Fruit fly (Drosophila melanogaster) whole organism, embryonic: ENCODE data around the gene Col4a1.

Experiments
- B-H2 ChIP-seq: fragments of 200-800 bp; sonication (Bioruptor generic); optimal IDR thresholded peaks from 2 replicates; lab custom pipeline; 2018; ENCODE audit warnings: missing biosample characterization, mild to moderate bottlenecking, missing genetic modification characterization
- BtbVII ChIP-seq: fragments of 200-800 bp; sonication (Bioruptor generic); optimal IDR thresholded peaks from 3 replicates; lab custom pipeline; 2017; ENCODE audit warnings: missing biosample characterization, mild to moderate bottlenecking, missing genetic modification characterization
- CG10267 ChIP-seq: fragments of 200-800 bp; sonication (Bioruptor generic); optimal IDR thresholded peaks from 2 replicates; lab custom pipeline; 2018; ENCODE audit warnings: missing biosample characterization, mild to moderate bottlenecking, missing genetic modification characterization, moderate library complexity
- CG11247 ChIP-seq: fragments of 200-800 bp; sonication (Bioruptor generic); IDR thresholded peaks from 2 replicates; pipeline ENCODE4 v1.3.6; 2022; ENCODE audit warnings: missing biosample characterization, missing genetic modification characterization
- CG11398 ChIP-seq: fragments of 200-800 bp; sonication (Bioruptor generic); optimal IDR thresholded peaks from 2 replicates; lab custom pipeline; 2016; ENCODE audit warnings: missing biosample characterization, missing genetic modification characterization
- CG12104 ChIP-seq: fragments of 200-800 bp; sonication (Bioruptor generic); optimal IDR thresholded peaks from 3 replicates; lab custom pipeline; 2016; ENCODE audit warnings: missing biosample characterization, missing genetic modification characterization
- CG12391 ChIP-seq: fragments of 200-800 bp; sonication (Bioruptor generic); optimal IDR thresholded peaks from 3 replicates; lab custom pipeline; 2018; ENCODE audit warnings: missing biosample characterization, mild to moderate bottlenecking, missing genetic modification characterization, moderate library complexity
- CG13296 ChIP-seq: fragments of 200-800 bp; sonication (Bioruptor generic); optimal IDR thresholded peaks from 3 replicates; lab custom pipeline; 2018; ENCODE audit warnings: missing biosample characterization, mild to moderate bottlenecking, missing genetic modification characterization
- CG17359 ChIP-seq: fragments of 200-800 bp; sonication (Bioruptor generic); optimal IDR thresholded peaks from 3 replicates; lab custom pipeline; 2018; ENCODE audit warnings: missing biosample characterization, mild to moderate bottlenecking, missing genetic modification characterization, moderate library complexity
- CG17361 ChIP-seq: fragments of 200-800 bp; sonication (Bioruptor generic); IDR thresholded peaks from 3 replicates; pipeline ENCODE4 v1.3.6; 2022; ENCODE audit warnings: missing biosample characterization, missing genetic modification characterization
- CG4854 ChIP-seq: fragments of 200-800 bp; sonication (Bioruptor generic); optimal IDR thresholded peaks from 2 replicates; lab custom pipeline; 2016; ENCODE audit warnings: missing biosample characterization, missing genetic modification characterization, inconsistent platforms
- CG8290 ChIP-seq, 3 experiments: fragments of 200-800 bp; sonication (Bioruptor generic); optimal IDR thresholded peaks; 2 replicates each; lab custom pipeline; 2016 to 2019; ENCODE audit warnings: missing biosample characterization in 3 of 3, missing genetic modification characterization in 3 of 3, mild to moderate bottlenecking in 2 of 3, moderate library complexity in 1 of 3
- CG8478 ChIP-seq: fragments of >200 bp; optimal IDR thresholded peaks from 2 replicates; lab custom pipeline; 2018
- CG8765 ChIP-seq: fragments of 200-800 bp; sonication (Bioruptor generic); IDR thresholded peaks from 2 replicates; pipeline ENCODE4 v1.3.6; 2022; ENCODE audit warnings: missing biosample characterization, missing genetic modification characterization
- Dek ChIP-seq: fragments of 200-800 bp; sonication (Bioruptor generic); optimal IDR thresholded peaks from 3 replicates; lab custom pipeline; 2019; ENCODE audit warnings: missing biosample characterization, mild to moderate bottlenecking, missing genetic modification characterization, moderate library complexity
- Fer1 ChIP-seq: fragments of 200-800 bp; sonication (Bioruptor generic); optimal IDR thresholded peaks from 2 replicates; lab custom pipeline; 2017; ENCODE audit warnings: missing biosample characterization, mild to moderate bottlenecking, missing genetic modification characterization
- Hey ChIP-seq: fragments of 200-800 bp; sonication (Bioruptor generic); optimal IDR thresholded peaks from 3 replicates; lab custom pipeline; 2018; ENCODE audit warnings: missing biosample characterization, mild to moderate bottlenecking, missing genetic modification characterization
- Hmr ChIP-seq: fragments of 200-800 bp; sonication (Bioruptor generic); optimal IDR thresholded peaks from 3 replicates; lab custom pipeline; 2017; ENCODE audit warnings: mild to moderate bottlenecking, missing biosample characterization, missing genetic modification reagents, missing genetic modification characterization
- Hmx ChIP-seq: fragments of 200-800 bp; sonication (Bioruptor generic); optimal IDR thresholded peaks from 2 replicates; lab custom pipeline; 2016; ENCODE audit warnings: missing biosample characterization, missing genetic modification characterization
- Hr51 ChIP-seq, 2 experiments: fragments of 200-800 bp; sonication (Bioruptor generic); optimal IDR thresholded peaks; 2 replicates in 1 of 2; 3 replicates in 1 of 2; lab custom pipeline; 2016 to 2018; ENCODE audit warnings: missing biosample characterization in 2 of 2, missing genetic modification characterization in 2 of 2, mild to moderate bottlenecking in 1 of 2, moderate library complexity in 1 of 2
- Meics ChIP-seq: fragments of 200-800 bp; sonication (Bioruptor generic); optimal IDR thresholded peaks from 2 replicates; lab custom pipeline; 2017; ENCODE audit warnings: missing biosample characterization, mild to moderate bottlenecking, missing genetic modification characterization
- Optix ChIP-seq: fragments of 200-800 bp; sonication (Bioruptor generic); IDR thresholded peaks from 3 replicates; pipeline ENCODE4 v1.3.6; 2022; ENCODE audit warnings: missing biosample characterization, missing genetic modification characterization
- Poxn ChIP-seq: fragments of 200-800 bp; sonication (Bioruptor generic); IDR thresholded peaks from 2 replicates; pipeline ENCODE4 v1.3.6; 2022; ENCODE audit warnings: missing biosample characterization, missing genetic modification characterization
- Trl ChIP-seq, 3 experiments: fragments of >200 bp in 2 of 3; fragments of 200-800 bp in 1 of 3; sonication (Bioruptor generic) in 1 of 3; optimal IDR thresholded peaks; 2 replicates in 1 of 3; 3 replicates in 2 of 3; lab custom pipeline; 2016 to 2017; ENCODE audit warnings: missing biosample characterization in 1 of 3, missing genetic modification characterization in 1 of 3
- bowl ChIP-seq: fragments of 200-800 bp; sonication (Bioruptor generic); IDR thresholded peaks from 2 replicates; pipeline ENCODE4 v1.3.6; 2022; ENCODE audit warnings: missing biosample characterization, missing genetic modification characterization
- cad ChIP-seq: fragments of >200 bp; optimal IDR thresholded peaks from 2 replicates; lab custom pipeline; 2017; ENCODE audit warnings: missing biosample characterization, missing genetic modification characterization
- caup ChIP-seq: fragments of 200-800 bp; sonication (Bioruptor generic); optimal IDR thresholded peaks from 3 replicates; lab custom pipeline; 2017; ENCODE audit warnings: missing biosample characterization, mild to moderate bottlenecking, missing genetic modification characterization, moderate library complexity; ENCODE audit not compliant: severe bottlenecking
- cg ChIP-seq: fragments of 200-800 bp; sonication (Bioruptor generic); optimal IDR thresholded peaks from 3 replicates; lab custom pipeline; 2019; ENCODE audit warnings: missing biosample characterization, mild to moderate bottlenecking, missing genetic modification characterization, moderate library complexity
- chn ChIP-seq: fragments of 200-800 bp; sonication (Bioruptor generic); optimal IDR thresholded peaks from 2 replicates; lab custom pipeline; 2016; ENCODE audit warnings: missing biosample characterization, missing genetic modification characterization
- corto ChIP-seq: fragments of 200-800 bp; sonication (Bioruptor generic); optimal IDR thresholded peaks from 2 replicates; lab custom pipeline; 2016; ENCODE audit warnings: missing biosample characterization, mild to moderate bottlenecking, missing genetic modification characterization, moderate library complexity
- disco-r ChIP-seq: fragments of 200-800 bp; sonication (Bioruptor generic); optimal IDR thresholded peaks from 2 replicates; lab custom pipeline; 2016; ENCODE audit warnings: missing biosample characterization, missing genetic modification characterization
- dysf ChIP-seq: fragments of 200-800 bp; sonication (Bioruptor generic); IDR thresholded peaks from 3 replicates; pipeline ENCODE4 v1.3.6; 2022; ENCODE audit warnings: missing biosample characterization, missing genetic modification characterization
- gsb-n ChIP-seq: fragments of 200-800 bp; sonication (Bioruptor generic); optimal IDR thresholded peaks from 3 replicates; lab custom pipeline; 2018; ENCODE audit warnings: missing biosample characterization, mild to moderate bottlenecking, missing genetic modification characterization
- her ChIP-seq: fragments of 200-800 bp; sonication (Bioruptor generic); optimal IDR thresholded peaks from 2 replicates; lab custom pipeline; 2016; ENCODE audit warnings: missing biosample characterization, missing genetic modification characterization
- jumu ChIP-seq: fragments of 200-800 bp; sonication (Bioruptor generic); optimal IDR thresholded peaks from 3 replicates; lab custom pipeline; 2016; ENCODE audit warnings: missing biosample characterization, missing genetic modification characterization
- nerfin-1 ChIP-seq: fragments of 200-800 bp; sonication (Bioruptor generic); optimal IDR thresholded peaks from 3 replicates; lab custom pipeline; 2019; ENCODE audit warnings: missing biosample characterization, mild to moderate bottlenecking, missing genetic modification characterization, moderate library complexity
- nom ChIP-seq: fragments of 200-800 bp; sonication (Bioruptor generic); optimal IDR thresholded peaks from 2 replicates; lab custom pipeline; 2017; ENCODE audit warnings: missing biosample characterization, missing genetic modification characterization, mild to moderate bottlenecking, moderate library complexity, missing genetic modification reagents
- pan ChIP-seq, 4 experiments: fragments of >200 bp in 3 of 4; fragments of 200-800 bp in 1 of 4; sonication (Bioruptor generic) in 1 of 4; optimal IDR thresholded peaks in 3 of 4; IDR thresholded peaks in 1 of 4; 2 replicates each; pipeline versions ENCODE4 v1.3.6 to Lab custom; 2017 to 2022; ENCODE audit warnings: missing biosample characterization in 2 of 4, missing genetic modification characterization in 2 of 4, mixed read lengths in 1 of 4
- sens ChIP-seq: fragments of 200-800 bp; sonication (Bioruptor generic); peaks from one replicate; lab custom pipeline; 2016; ENCODE audit warnings: missing biosample characterization, missing genetic modification characterization
- sim ChIP-seq: fragments of 200-800 bp; sonication (Bioruptor generic); IDR thresholded peaks from 2 replicates; pipeline ENCODE4 v1.3.6; 2022; ENCODE audit warnings: missing biosample characterization, missing genetic modification characterization
- slbo ChIP-seq: fragments of 200-800 bp; sonication (Bioruptor generic); IDR thresholded peaks from 2 replicates; pipeline ENCODE4 v1.3.6; 2022; ENCODE audit warnings: missing biosample characterization, missing genetic modification characterization
- slou ChIP-seq: fragments of 200-800 bp; sonication (Bioruptor generic); optimal IDR thresholded peaks from 3 replicates; lab custom pipeline; 2016; ENCODE audit warnings: missing biosample characterization, missing genetic modification characterization
- tgo ChIP-seq: fragments of 200-800 bp; sonication (Bioruptor generic); IDR thresholded peaks from 3 replicates; pipeline ENCODE4 v1.3.6; 2022; ENCODE audit warnings: missing biosample characterization, missing genetic modification characterization
- tin ChIP-seq: fragments of 200-800 bp; sonication (Bioruptor generic); optimal IDR thresholded peaks from 3 replicates; lab custom pipeline; 2016; ENCODE audit warnings: missing biosample characterization, missing genetic modification characterization
- unpg ChIP-seq: fragments of 200-800 bp; sonication (Bioruptor generic); optimal IDR thresholded peaks from 3 replicates; lab custom pipeline; 2018; ENCODE audit warnings: missing biosample characterization, mild to moderate bottlenecking, missing genetic modification characterization, moderate library complexity
- vnd ChIP-seq: fragments of 200-800 bp; sonication (Bioruptor generic); IDR thresholded peaks from 3 replicates; pipeline ENCODE4 v1.3.6; 2022; ENCODE audit warnings: missing biosample characterization, missing genetic modification characterization; ENCODE audit not compliant: partially characterized antibody
- vvl ChIP-seq: fragments of 200-800 bp; sonication (Bioruptor generic); IDR thresholded peaks from 2 replicates; pipeline ENCODE4 v1.3.6; 2022; ENCODE audit warnings: missing biosample characterization, missing genetic modification characterization
- zen ChIP-seq: fragments of 200-800 bp; sonication (Bioruptor generic); optimal IDR thresholded peaks from 3 replicates; lab custom pipeline; 2018; ENCODE audit warnings: missing biosample characterization, mild to moderate bottlenecking, missing genetic modification characterization, moderate library complexity

Gene Col4a1

DNA sequence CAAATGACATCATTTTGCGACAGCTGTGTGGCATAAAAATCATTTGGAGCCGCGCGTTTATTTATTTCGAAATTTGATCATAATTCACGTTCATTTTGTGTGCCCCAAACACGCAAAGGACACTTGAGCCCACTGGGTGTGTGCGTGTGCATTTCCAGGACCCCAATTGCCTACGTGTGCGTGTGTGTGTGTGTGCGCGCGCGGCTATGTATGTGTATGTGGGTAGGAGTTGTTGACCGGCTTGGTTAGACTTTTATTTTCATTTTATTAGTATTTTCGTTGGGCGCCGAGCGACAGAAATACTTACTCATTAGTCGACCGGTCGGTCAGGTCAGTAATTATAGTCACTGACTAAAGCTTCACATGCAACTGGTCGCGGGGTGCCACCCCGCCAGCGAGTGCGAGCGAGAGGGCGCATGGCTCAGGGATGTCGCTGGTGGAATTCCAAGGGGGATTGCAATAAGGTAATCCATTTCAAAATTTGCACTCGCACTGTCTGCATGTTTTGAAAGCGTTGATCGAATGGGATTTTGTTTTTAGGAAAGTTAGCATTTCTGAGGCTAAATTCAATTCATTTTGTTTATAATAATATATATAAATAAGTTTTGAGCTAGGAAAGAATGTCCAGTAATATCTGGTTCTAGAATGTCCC, 14.2 kb downstream of the Col4a1 start (continued):
- TF ChIP-seq CG4854 (GFP tag; lab: Kevin White, UChicago) = no peak
- no peak for TF ChIP-seq CG10267 (tag; lab: Kevin White, UChicago)
- peak; percentile 38 for TF ChIP-seq slou (GFP tag; lab: Kevin White, UChicago)
- TF ChIP-seq zen (tag; lab: Kevin White, UChicago) = no peak
- peak; percentile 19 for TF ChIP-seq CG12104 (GFP tag; lab: Kevin White, UChicago)
- peak; percentile 7 for TF ChIP-seq CG13296 (GFP tag; lab: Kevin White, UChicago)
- TF ChIP-seq jumu (GFP tag; lab: Kevin White, UChicago) = no peak
- no peak for TF ChIP-seq B-H2 (GFP tag; lab: Kevin White, UChicago)
- no peak for TF ChIP-seq her (GFP tag; lab: Kevin White, UChicago)
- peak; percentile 17 for TF ChIP-seq Fer1 (GFP tag; lab: Kevin White, UChicago)
- TF ChIP-seq corto (GFP tag; lab: Kevin White, UChicago) = peak; percentile 25
- peak; percentile 67 for TF ChIP-seq nerfin-1 (tag; lab: Kevin White, UChicago)
- peak; percentile 20 for TF ChIP-seq gsb-n (tag; lab: Kevin White, UChicago)
- TF ChIP-seq CG12391 = peak; percentile 31
- peak; percentile 28 for TF ChIP-seq tin (GFP tag; lab: Kevin White, UChicago)
- TF ChIP-seq chn = peak; percentile 26
- peak; percentile 44; the same call in 1 of the 3 replicates for TF ChIP-seq Optix
- peak; percentile 87 for TF ChIP-seq cg (GFP tag; lab: Kevin White, UChicago)
- TF ChIP-seq CG8290 (GFP tag; optimal IDR thresholded peaks at IDR 0.05; lab: Kevin White, UChicago) = no peak
- peak in 1 of 2 experiments; percentile 73 for TF ChIP-seq CG8290 (tag; optimal IDR thresholded peaks at IDR 0.05; lab: Kevin White, UChicago)
- peak in 1 of 2 experiments; percentile 45 for TF ChIP-seq Hr51 (GFP tag; optimal IDR thresholded peaks at IDR 0.05; lab: Kevin White, UChicago)
- peak; percentile 40 for TF ChIP-seq Hmr (GFP tag; lab: Kevin White, UChicago)
- TF ChIP-seq CG11247 (GFP tag; lab: Robert Waterston, UW) = peak; percentile 32; the same call in 1 of the 2 replicates
- TF ChIP-seq dysf (GFP tag; lab: Robert Waterston, UW) = peak; percentile 62; the same call in 2 of the 3 replicates
- TF ChIP-seq CG17359 (tag; lab: Kevin White, UChicago) = peak; percentile 46
- TF ChIP-seq Dek (tag; lab: Kevin White, UChicago) = no peak
- TF ChIP-seq sens (GFP tag; lab: Kevin White, UChicago) = peak; percentile 47
- peak; percentile 49 for TF ChIP-seq BtbVII (GFP tag; lab: Kevin White, UChicago)
- TF ChIP-seq Hey (tag; lab: Kevin White, UChicago) = no peak
- peak; percentile 49; the same call in 2 of the 3 replicates for TF ChIP-seq tgo
- TF ChIP-seq vnd (GFP tag; lab: Robert Waterston, UW) = no peak
- no peak for TF ChIP-seq bowl (GFP tag; lab: Robert Waterston, UW)
- TF ChIP-seq CG8478 (lab: Kevin White, UChicago) = no peak
- no peak for TF ChIP-seq pan (optimal IDR thresholded peaks at IDR 0.05; lab: Kevin White, UChicago)
- TF ChIP-seq pan (GFP tag; optimal IDR thresholded peaks at IDR 0.05 in 1 of 2, IDR thresholded peaks at IDR 0.05 in 1 of 2) = peak in 1 of 2 experiments; percentile 62
- TF ChIP-seq disco-r (GFP tag; lab: Kevin White, UChicago) = no peak
- no peak for TF ChIP-seq Trl (optimal IDR thresholded peaks at IDR 0.05; lab: Kevin White, UChicago)
- TF ChIP-seq Trl (GFP tag; optimal IDR thresholded peaks at IDR 0.05; lab: Kevin White, UChicago) = peak; percentile 46
- TF ChIP-seq unpg (GFP tag; lab: Kevin White, UChicago) = peak; percentile 31
- TF ChIP-seq caup (GFP tag; lab: Kevin White, UChicago) = peak; percentile 9
- no peak for TF ChIP-seq Poxn
- no peak for TF ChIP-seq CG8765 (GFP tag; lab: Robert Waterston, UW)
- TF ChIP-seq vvl (GFP tag; lab: Robert Waterston, UW) = peak; percentile 20; the same call in 1 of the 2 replicates
- no peak for TF ChIP-seq CG11398 (GFP tag; lab: Kevin White, UChicago)
- TF ChIP-seq slbo (GFP tag; lab: Robert Waterston, UW) = peak; percentile 78
- TF ChIP-seq cad (GFP tag; lab: Kevin White, UChicago) = no peak
- TF ChIP-seq sim (GFP tag; lab: Robert Waterston, UW) = no peak; the same call in 1 of the 2 replicates
- no peak for TF ChIP-seq CG17361
- TF ChIP-seq nom (GFP tag; lab: Kevin White, UChicago) = no peak
- TF ChIP-seq Meics (GFP tag; lab: Kevin White, UChicago) = peak; percentile 50
- no peak for TF ChIP-seq Hmx (GFP tag; lab: Kevin White, UChicago)
